Fruit fly (Drosophila melanogaster) S2 (cell line): Measurements from ENCODE around the gene Zasp67.

Source experiments
- CG8478 ChIP-seq: fragments of >200 bp; optimal IDR thresholded peaks from 2 replicates; lab custom pipeline; 2018
- CTCF ChIP-seq, 2 experiments: fragments of >200 bp; optimal IDR thresholded peaks; 2 replicates each; lab custom pipeline; 2018

dm6 chr3L:9804125-9804524 is 6.6 kb upstream of the Zasp67 start, which contains the start of gene Ilp4:
- no peak for TF ChIP-seq CTCF (optimal IDR thresholded peaks at IDR 0.05; lab: Kevin White, UChicago)
- no peak for TF ChIP-seq CG8478 (lab: Kevin White, UChicago)
